Worm (Caenorhabditis elegans) whole organism, L4 larva: ENCODE data around the gene zhit-2.
A peak's percentile ranks its signal among the peaks of the same experiment; 100 is the strongest.

Experiments used
- F37D6.2 ChIP-seq: sonication (generic microtip); optimal IDR thresholded peaks from 2 replicates; lab custom pipeline; 2016; ENCODE audit warnings: mild to moderate bottlenecking, missing genetic modification characterization, missing compliant biosample characterization
- F44E2.7 ChIP-seq: fragments of 200-800 bp; sonication (Bioruptor generic); IDR thresholded peaks from 2 replicates; pipeline ENCODE4 v2.1.2; 2022; ENCODE audit warnings: missing genetic modification characterization, missing compliant biosample characterization
- F49E8.2 ChIP-seq: sonication (generic microtip); optimal IDR thresholded peaks from 2 replicates; lab custom pipeline; 2016; ENCODE audit warnings: missing compliant biosample characterization, mild to moderate bottlenecking, missing genetic modification characterization, borderline replicate concordance
- R02D3.7 ChIP-seq: fragments of 150-350 bp; sonication (generic microtip); optimal IDR thresholded peaks from 3 replicates; lab custom pipeline; 2014; ENCODE audit warnings: missing biosample characterization, missing genetic modification characterization
- Y48G9A.11 ChIP-seq: fragments of 200-800 bp; sonication (Bioruptor generic); IDR thresholded peaks from 2 replicates; pipeline ENCODE4 v1.3.6; 2022; ENCODE audit warnings: missing genetic modification reagents, missing genetic modification characterization, missing compliant biosample characterization
- Y75B8A.6 ChIP-seq: fragments of 200-800 bp; sonication (Bioruptor generic); IDR thresholded peaks from 2 replicates; pipeline ENCODE4 v1.3.6; 2022; ENCODE audit warnings: missing genetic modification reagents, missing genetic modification characterization, missing compliant biosample characterization
- ZK337.2 ChIP-seq: fragments of 200-800 bp; sonication (Bioruptor generic); IDR thresholded peaks from 2 replicates; pipeline ENCODE4 v1.3.6; 2022; ENCODE audit warnings: missing genetic modification reagents, missing genetic modification characterization, missing compliant biosample characterization
- aly-2 ChIP-seq: sonication (generic microtip); optimal IDR thresholded peaks from 2 replicates; lab custom pipeline; 2018; ENCODE audit warnings: missing biosample characterization, missing genetic modification characterization
- ama-1 ChIP-seq: fragments of 150-350 bp; optimal IDR thresholded peaks from 2 replicates; lab custom pipeline; 2014; ENCODE audit warnings: inconsistent platforms, mixed read lengths
- attf-4 ChIP-seq: sonication (generic microtip); optimal IDR thresholded peaks from 3 replicates; lab custom pipeline; 2017; ENCODE audit warnings: missing biosample characterization, missing genetic modification characterization
- ceh-20 ChIP-seq: fragments of 200-800 bp; sonication (Bioruptor generic); IDR thresholded peaks from 2 replicates; pipeline ENCODE4 v1.3.6; 2022; ENCODE audit warnings: missing genetic modification reagents, missing genetic modification characterization, missing compliant biosample characterization
- ceh-28 ChIP-seq: fragments of 150-350 bp; optimal IDR thresholded peaks from 2 replicates; lab custom pipeline; 2014; ENCODE audit warnings: missing biosample characterization, missing genetic modification reagents, missing genetic modification characterization
- ceh-44 ChIP-seq: fragments of 200-800 bp; sonication (Bioruptor generic); IDR thresholded peaks from 2 replicates; pipeline ENCODE4 v1.3.6; 2022; ENCODE audit warnings: missing genetic modification reagents, missing genetic modification characterization, missing compliant biosample characterization
- ceh-82 ChIP-seq: sonication (generic microtip); optimal IDR thresholded peaks from 2 replicates; lab custom pipeline; 2017; ENCODE audit warnings: missing biosample characterization, missing genetic modification characterization
- daf-16 ChIP-seq, 3 experiments: sonication (generic microtip); optimal IDR thresholded peaks; 2 replicates each; lab custom pipeline; 2016 to 2017; ENCODE audit warnings: missing genetic modification characterization in 3 of 3, missing genetic modification reagents in 3 of 3, mild to moderate bottlenecking in 2 of 3, missing compliant biosample characterization in 2 of 3, missing biosample characterization in 1 of 3, moderate library complexity in 1 of 3
- daf-8 ChIP-seq: fragments of 200-800 bp; sonication (Bioruptor generic); IDR thresholded peaks from 2 replicates; pipeline ENCODE4 v1.3.6; 2022; ENCODE audit warnings: missing genetic modification characterization, missing compliant biosample characterization
- dmd-6 ChIP-seq: fragments of 200-800 bp; sonication (Bioruptor generic); IDR thresholded peaks from 2 replicates; pipeline ENCODE4 v1.3.6; 2022; ENCODE audit warnings: missing genetic modification reagents, missing genetic modification characterization, missing compliant biosample characterization
- dmd-9 ChIP-seq: fragments of 200-800 bp; sonication (Bioruptor generic); IDR thresholded peaks from 2 replicates; pipeline ENCODE4 v1.3.6; 2022; ENCODE audit warnings: missing genetic modification reagents, missing genetic modification characterization, missing compliant biosample characterization
- duxl-1 ChIP-seq: sonication (generic microtip); optimal IDR thresholded peaks from 2 replicates; lab custom pipeline; 2016; ENCODE audit warnings: mild to moderate bottlenecking, missing genetic modification characterization, moderate library complexity, missing compliant biosample characterization; ENCODE audit not compliant: poor library complexity
- fkh-10 ChIP-seq: fragments of 150-350 bp; optimal IDR thresholded peaks from 2 replicates; lab custom pipeline; 2014; ENCODE audit warnings: missing biosample characterization, missing genetic modification reagents, missing genetic modification characterization
- gei-8 ChIP-seq: fragments of 200-800 bp; sonication (Bioruptor generic); optimal IDR thresholded peaks from 2 replicates; lab custom pipeline; 2018; ENCODE audit warnings: mild to moderate bottlenecking, missing genetic modification characterization, missing compliant biosample characterization
- hlh-30 ChIP-seq: sonication (generic microtip); optimal IDR thresholded peaks from 2 replicates; lab custom pipeline; 2017; ENCODE audit warnings: antibody characterized with exemption, mild to moderate bottlenecking, missing genetic modification characterization, missing compliant biosample characterization; ENCODE audit not compliant: insufficient read depth
- jun-1 ChIP-seq: fragments of 150-350 bp; optimal IDR thresholded peaks from 2 replicates; lab custom pipeline; 2014; ENCODE audit warnings: missing biosample characterization, missing genetic modification reagents, missing genetic modification characterization
- lin-13 ChIP-seq: fragments of 150-350 bp; optimal IDR thresholded peaks from 2 replicates; lab custom pipeline; 2014; ENCODE audit warnings: missing biosample characterization, missing genetic modification reagents, missing genetic modification characterization
- lin-15B ChIP-seq: fragments of 150-350 bp; sonication (generic microtip); optimal IDR thresholded peaks from 3 replicates; lab custom pipeline; 2014; ENCODE audit warnings: missing biosample characterization, missing genetic modification characterization
- lin-29 ChIP-seq: fragments of 200-800 bp; sonication (Bioruptor generic); IDR thresholded peaks from 2 replicates; pipeline ENCODE4 v1.3.6; 2022; ENCODE audit warnings: missing genetic modification reagents, missing genetic modification characterization, missing compliant biosample characterization
- lin-38 ChIP-seq: fragments of 200-800 bp; sonication (Bioruptor generic); IDR thresholded peaks from 2 replicates; pipeline ENCODE4 v1.3.6; 2022; ENCODE audit warnings: missing genetic modification reagents, missing genetic modification characterization, missing compliant biosample characterization
- lir-3 ChIP-seq: sonication (generic microtip); optimal IDR thresholded peaks from 2 replicates; lab custom pipeline; 2016; ENCODE audit warnings: mild to moderate bottlenecking, missing genetic modification characterization, missing compliant biosample characterization
- mes-2 ChIP-seq: sonication (generic microtip); optimal IDR thresholded peaks from 2 replicates; lab custom pipeline; 2016; ENCODE audit warnings: missing genotype, mild to moderate bottlenecking, missing genetic modification characterization, missing compliant biosample characterization; ENCODE audit not compliant: poor library complexity, severe bottlenecking
- mxl-2 ChIP-seq: fragments of 200-800 bp; sonication (Bioruptor generic); conservative IDR thresholded peaks from 2 replicates; pipeline ENCODE4 v1.3.6; 2022; ENCODE audit warnings: missing genetic modification reagents, missing genetic modification characterization, missing compliant biosample characterization
- nhr-10 ChIP-seq: fragments of 150-350 bp; optimal IDR thresholded peaks from 2 replicates; lab custom pipeline; 2014; ENCODE audit warnings: missing biosample characterization, missing genetic modification characterization
- nhr-102 ChIP-seq: sonication (generic microtip); optimal IDR thresholded peaks from 2 replicates; lab custom pipeline; 2016; ENCODE audit warnings: mild to moderate bottlenecking, missing genetic modification characterization, moderate library complexity, missing compliant biosample characterization
- nhr-11 ChIP-seq: fragments of 150-350 bp; optimal IDR thresholded peaks from 2 replicates; lab custom pipeline; 2014; ENCODE audit warnings: missing biosample characterization, missing genetic modification characterization
- nhr-111 ChIP-seq: fragments of 200-800 bp; sonication (Bioruptor generic); optimal IDR thresholded peaks from 2 replicates; lab custom pipeline; 2018; ENCODE audit warnings: mild to moderate bottlenecking, missing genetic modification characterization, missing compliant biosample characterization
- nhr-41 ChIP-seq: fragments of 200-800 bp; sonication (Bioruptor generic); IDR thresholded peaks from 2 replicates; pipeline ENCODE4 v1.3.6; 2022; ENCODE audit warnings: missing genetic modification reagents, missing genetic modification characterization, missing compliant biosample characterization
- nhr-42 ChIP-seq: fragments of 200-800 bp; sonication (Bioruptor generic); IDR thresholded peaks from 2 replicates; pipeline ENCODE4 v1.3.6; 2022; ENCODE audit warnings: missing genetic modification characterization, missing compliant biosample characterization
- nhr-48 ChIP-seq: sonication (generic microtip); optimal IDR thresholded peaks from 2 replicates; lab custom pipeline; 2016; ENCODE audit warnings: mild to moderate bottlenecking, missing genetic modification characterization, missing compliant biosample characterization
- nhr-77 ChIP-seq: fragments of 150-350 bp; optimal IDR thresholded peaks from 2 replicates; lab custom pipeline; 2014; ENCODE audit warnings: missing biosample characterization, missing genetic modification characterization
- pha-4 ChIP-seq, 2 experiments: fragments of 150-350 bp in 1 of 2; fragments of 200-800 bp in 1 of 2; sonication (Bioruptor generic) in 1 of 2; IDR thresholded peaks in 1 of 2; optimal IDR thresholded peaks in 1 of 2; 2 replicates each; pipeline versions ENCODE4 v1.3.6 to Lab custom; 2014 to 2022; ENCODE audit warnings: missing genetic modification characterization in 2 of 2, missing genetic modification reagents in 2 of 2, missing biosample characterization in 1 of 2, missing compliant biosample characterization in 1 of 2
- php-3 ChIP-seq: fragments of 200-800 bp; sonication (Bioruptor generic); IDR thresholded peaks from 2 replicates; pipeline ENCODE4 v1.3.6; 2022; ENCODE audit warnings: missing genetic modification reagents, missing genetic modification characterization, missing compliant biosample characterization
- rbr-2 ChIP-seq: sonication (generic microtip); optimal IDR thresholded peaks from 2 replicates; lab custom pipeline; 2016; ENCODE audit warnings: missing genotype, missing genetic modification characterization, missing compliant biosample characterization
- saeg-2 ChIP-seq: fragments of 200-800 bp; sonication (Bioruptor generic); IDR thresholded peaks from 2 replicates; pipeline ENCODE4 v1.3.6; 2022; ENCODE audit warnings: missing genetic modification reagents, missing genetic modification characterization, missing compliant biosample characterization
- skn-1 ChIP-seq: fragments of 150-350 bp; optimal IDR thresholded peaks from 2 replicates; lab custom pipeline; 2014; ENCODE audit warnings: missing biosample characterization, missing genetic modification characterization
- snpc-1.2 ChIP-seq: fragments of 200-800 bp; sonication (Bioruptor generic); IDR thresholded peaks from 2 replicates; pipeline ENCODE4 v1.3.6; 2022; ENCODE audit warnings: missing genetic modification reagents, missing genetic modification characterization, missing compliant biosample characterization
- spr-1 ChIP-seq: sonication (generic microtip); optimal IDR thresholded peaks from 2 replicates; lab custom pipeline; 2016; ENCODE audit warnings: mild to moderate bottlenecking, missing genetic modification characterization, missing compliant biosample characterization
- tra-1 ChIP-seq: fragments of 200-800 bp; sonication (Bioruptor generic); IDR thresholded peaks from 2 replicates; pipeline ENCODE4 v1.3.6; 2022; ENCODE audit warnings: missing genetic modification reagents, missing genetic modification characterization, missing compliant biosample characterization
- unc-39 ChIP-seq: sonication (generic microtip); optimal IDR thresholded peaks from 2 replicates; lab custom pipeline; 2017; ENCODE audit warnings: missing biosample characterization, missing genetic modification characterization
- zfp-2 ChIP-seq: sonication (generic microtip); optimal IDR thresholded peaks from 2 replicates; lab custom pipeline; 2016; ENCODE audit warnings: mild to moderate bottlenecking, missing genetic modification characterization, missing compliant biosample characterization
- ztf-11 ChIP-seq: fragments of 150-350 bp; optimal IDR thresholded peaks from 2 replicates; lab custom pipeline; 2014; ENCODE audit warnings: missing biosample characterization, missing genetic modification characterization
- ztf-7 ChIP-seq: fragments of 150-350 bp; optimal IDR thresholded peaks from 2 replicates; lab custom pipeline; 2014; ENCODE audit warnings: missing biosample characterization, missing genetic modification characterization

Gene zhit-2

DNA sequence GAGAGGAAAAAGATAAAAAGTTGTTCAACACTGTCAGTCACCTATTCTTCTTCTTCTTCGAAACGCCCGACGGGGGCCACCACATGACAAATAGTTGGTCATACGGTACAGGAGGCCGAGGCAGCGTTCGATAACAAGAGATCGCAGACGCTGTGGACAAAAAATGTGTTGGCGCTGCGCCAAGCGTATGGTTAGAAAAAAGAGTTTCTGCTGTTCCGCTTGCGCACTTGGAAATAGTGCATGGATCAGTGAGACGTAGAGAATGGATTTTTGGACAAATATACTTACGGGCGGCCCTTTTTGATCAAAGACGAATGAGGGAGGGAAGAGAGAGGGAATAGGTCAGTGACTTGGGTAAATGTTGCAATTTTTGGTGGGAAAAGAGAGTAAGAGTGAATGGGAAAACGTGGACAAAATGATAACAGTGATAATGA, 40.6 kb upstream of the zhit-2 start (continued):
- TF ChIP-seq ama-1 (lab: Kevin White, UChicago) (no peak), rbr-2 (tag; lab: Kevin White, UChicago) (peak; percentile 52), snpc-1.2 (GFP tag; lab: Robert Waterston, UW) (no peak), F49E8.2 (tag; lab: Kevin White, UChicago) (no peak), ZK337.2 (no peak), ceh-44 (no peak), nhr-42 (GFP tag; lab: Robert Waterston, UW) (0 out of 2 replicates have a peak, but pooled peaks have one; percentile 22), spr-1 (tag; lab: Kevin White, UChicago) (peak; percentile 68), F37D6.2 (tag; lab: Kevin White, UChicago) (no peak), zfp-2 (tag; lab: Kevin White, UChicago) (no peak), dmd-6 (peak; percentile 88), lin-29 (peak; percentile 71), lin-38 (GFP tag; lab: Robert Waterston, UW) (peak; percentile 41; the same call in 1 of the 2 replicates), duxl-1 (tag; lab: Kevin White, UChicago) (peak; percentile 32), ztf-7 (tag; lab: Kevin White, UChicago) (no peak), skn-1 (no peak), nhr-111 (no peak), Y48G9A.11 (GFP tag; lab: Robert Waterston, UW) (no peak), pha-4 (GFP tag; IDR thresholded peaks at IDR 0.05; lab: Robert Waterston, UW) (peak; percentile 65), pha-4 (tag; optimal IDR thresholded peaks at IDR 0.05; lab: Kevin White, UChicago) (peak; percentile 16), F44E2.7 (GFP tag; lab: Robert Waterston, UW) (no peak), nhr-10 (tag; lab: Kevin White, UChicago) (no peak), ztf-11 (tag; lab: Kevin White, UChicago) (no peak), ceh-28 (tag; lab: Kevin White, UChicago) (no peak), ceh-20 (GFP tag; lab: Robert Waterston, UW) (0 out of 2 replicates have a peak, but pooled peaks have one; percentile 33), lin-13 (GFP tag; lab: Kevin White, UChicago) (no peak), aly-2 (tag; lab: Kevin White, UChicago) (no peak), gei-8 (GFP tag; lab: Kevin White, UChicago) (peak; percentile 53), Y75B8A.6 (GFP tag; lab: Robert Waterston, UW) (no peak), daf-8 (no peak), attf-4 (tag; lab: Kevin White, UChicago) (no peak), jun-1 (tag; lab: Kevin White, UChicago) (peak; percentile 8), nhr-102 (tag; lab: Kevin White, UChicago) (peak; percentile 73), nhr-41 (GFP tag; lab: Robert Waterston, UW) (peak; percentile 60; the same call in 1 of the 2 replicates), unc-39 (no peak), nhr-48 (tag; lab: Kevin White, UChicago) (peak; percentile 90), nhr-11 (peak; percentile 30), tra-1 (GFP tag; lab: Robert Waterston, UW) (peak; percentile 65; the same call in 1 of the 2 replicates), lin-15B (tag; lab: Kevin White, UChicago) (no peak), fkh-10 (GFP tag; lab: Kevin White, UChicago) (no peak), nhr-77 (tag; lab: Kevin White, UChicago) (peak; percentile 56), ceh-82 (tag; lab: Kevin White, UChicago) (no peak), daf-16 (GFP tag; optimal IDR thresholded peaks at IDR 0.05; lab: Kevin White, UChicago) (no peak), daf-16 (tag; optimal IDR thresholded peaks at IDR 0.05; lab: Kevin White, UChicago) (peak; percentile 42), hlh-30 (tag; lab: Kevin White, UChicago) (peak; percentile 96), dmd-9 (GFP tag; lab: Robert Waterston, UW) (no peak), php-3 (GFP tag; lab: Robert Waterston, UW) (0 out of 2 replicates have a peak, but pooled peaks have one; percentile 31), mes-2 (peak; percentile 52), R02D3.7 (tag; lab: Kevin White, UChicago) (no peak), mxl-2 (no peak), saeg-2 (GFP tag; lab: Robert Waterston, UW) (peak; percentile 71; the same call in 1 of the 2 replicates), lir-3 (tag; lab: Kevin White, UChicago) (no peak)
